Worm (Caenorhabditis elegans) whole organism, L3 larva: ENCODE measurements around the gene K01A11.3.
A peak's percentile ranks its signal among the peaks of the same experiment; 100 is the strongest.

ENCODE experiments used
- R02D3.7 ChIP-seq: fragments of 150-350 bp; optimal IDR thresholded peaks from 2 replicates; lab custom pipeline; 2014; ENCODE audit warnings: missing biosample characterization, missing genetic modification characterization
- ama-1 ChIP-seq: fragments of 150-350 bp; optimal IDR thresholded peaks from 2 replicates; lab custom pipeline; 2018
- ceh-28 ChIP-seq: fragments of 150-350 bp; optimal IDR thresholded peaks from 2 replicates; lab custom pipeline; 2014; ENCODE audit warnings: missing biosample characterization, missing genetic modification reagents, missing genetic modification characterization
- daf-12 ChIP-seq: fragments of 150-350 bp; optimal IDR thresholded peaks from 2 replicates; lab custom pipeline; 2014; ENCODE audit warnings: missing biosample characterization, missing genetic modification reagents, missing genetic modification characterization
- egl-27 ChIP-seq: sonication (generic microtip); optimal IDR thresholded peaks from 4 replicates; lab custom pipeline; 2017; ENCODE audit warnings: missing biosample characterization, missing genetic modification reagents, missing genetic modification characterization
- egl-5 ChIP-seq: fragments of 150-350 bp; optimal IDR thresholded peaks from 2 replicates; lab custom pipeline; 2017; ENCODE audit warnings: missing biosample characterization, missing genetic modification reagents, missing genetic modification characterization, inconsistent platforms
- elt-2 ChIP-seq: sonication (generic microtip); optimal IDR thresholded peaks from 2 replicates; lab custom pipeline; 2016; ENCODE audit warnings: missing genetic modification reagents, mild to moderate bottlenecking, missing genetic modification characterization, missing compliant biosample characterization
- eor-1 ChIP-seq, 2 experiments: fragments of 150-350 bp; optimal IDR thresholded peaks; 2 replicates each; lab custom pipeline; 2014 to 2018; ENCODE audit warnings: missing biosample characterization in 2 of 2, missing genetic modification characterization in 2 of 2
- fkh-10 ChIP-seq: sonication (generic microtip); optimal IDR thresholded peaks from 2 replicates; lab custom pipeline; 2017; ENCODE audit warnings: missing biosample characterization, missing genetic modification reagents, missing genetic modification characterization
- fos-1 ChIP-seq: fragments of 150-350 bp; optimal IDR thresholded peaks from 2 replicates; lab custom pipeline; 2014; ENCODE audit warnings: missing biosample characterization, missing genetic modification characterization
- hmg-11 ChIP-seq: sonication (generic microtip); optimal IDR thresholded peaks from 2 replicates; lab custom pipeline; 2016; ENCODE audit warnings: missing genetic modification characterization, missing compliant biosample characterization
- jun-1 ChIP-seq: fragments of 150-350 bp; optimal IDR thresholded peaks from 2 replicates; lab custom pipeline; 2014; ENCODE audit warnings: missing biosample characterization, missing genetic modification reagents, missing genetic modification characterization
- lin-15B ChIP-seq: fragments of 150-350 bp; optimal IDR thresholded peaks from 2 replicates; lab custom pipeline; 2014; ENCODE audit warnings: missing biosample characterization, missing genetic modification characterization
- lsy-12 ChIP-seq: sonication (generic microtip); optimal IDR thresholded peaks from 2 replicates; lab custom pipeline; 2016; ENCODE audit warnings: mild to moderate bottlenecking, missing genetic modification characterization, missing compliant biosample characterization
- mml-1 ChIP-seq: fragments of 150-350 bp; sonication (generic microtip); optimal IDR thresholded peaks from 3 replicates; lab custom pipeline; 2014; ENCODE audit warnings: missing biosample characterization, missing genetic modification characterization
- nfya-1 ChIP-seq: sonication (generic microtip); optimal IDR thresholded peaks from 2 replicates; lab custom pipeline; 2017; ENCODE audit warnings: missing genetic modification characterization, mild to moderate bottlenecking, missing compliant biosample characterization, antibody characterized with exemption, moderate library complexity; ENCODE audit not compliant: insufficient read depth
- nhr-11 ChIP-seq: fragments of 150-350 bp; optimal IDR thresholded peaks from 2 replicates; lab custom pipeline; 2014; ENCODE audit warnings: missing biosample characterization, missing genetic modification characterization
- nhr-237 ChIP-seq: fragments of 150-350 bp; optimal IDR thresholded peaks from 2 replicates; lab custom pipeline; 2014; ENCODE audit warnings: missing biosample characterization, missing genetic modification characterization
- nhr-25 ChIP-seq: sonication (generic microtip); optimal IDR thresholded peaks from 2 replicates; lab custom pipeline; 2017; ENCODE audit warnings: missing biosample characterization, missing genetic modification characterization
- nhr-28 ChIP-seq: fragments of 150-350 bp; optimal IDR thresholded peaks from 2 replicates; lab custom pipeline; 2014; ENCODE audit warnings: missing biosample characterization, missing genetic modification characterization
- nhr-43 ChIP-seq: sonication (generic microtip); optimal IDR thresholded peaks from 2 replicates; lab custom pipeline; 2016; ENCODE audit warnings: mild to moderate bottlenecking, missing genetic modification characterization, missing compliant biosample characterization; ENCODE audit not compliant: poor library complexity, severe bottlenecking
- nhr-67 ChIP-seq: fragments of 150-350 bp; optimal IDR thresholded peaks from 2 replicates; lab custom pipeline; 2014; ENCODE audit warnings: missing biosample characterization, missing genetic modification characterization
- nhr-77 ChIP-seq: fragments of 150-350 bp; optimal IDR thresholded peaks from 2 replicates; lab custom pipeline; 2014; ENCODE audit warnings: missing biosample characterization, missing genetic modification characterization
- pha-4 ChIP-seq: fragments of 150-350 bp; optimal IDR thresholded peaks from 2 replicates; lab custom pipeline; 2014; ENCODE audit warnings: missing biosample characterization, missing genetic modification reagents, missing genetic modification characterization
- pqm-1 ChIP-seq: fragments of 150-350 bp; optimal IDR thresholded peaks from 2 replicates; lab custom pipeline; 2017; ENCODE audit warnings: missing biosample characterization, missing genetic modification characterization, inconsistent platforms
- sea-2 ChIP-seq: fragments of 150-350 bp; sonication (generic microtip); optimal IDR thresholded peaks from 4 replicates; lab custom pipeline; 2014; ENCODE audit warnings: missing biosample characterization, missing genetic modification reagents, missing genetic modification characterization
- skn-1 ChIP-seq: fragments of 150-350 bp; optimal IDR thresholded peaks from 2 replicates; lab custom pipeline; 2014; ENCODE audit warnings: missing biosample characterization, missing genetic modification characterization
- snpc-4 ChIP-seq: fragments of 150-350 bp; optimal IDR thresholded peaks from 2 replicates; lab custom pipeline; 2014; ENCODE audit warnings: missing biosample characterization, missing genetic modification characterization
- tbx-2 ChIP-seq: sonication (generic microtip); optimal IDR thresholded peaks from 2 replicates; lab custom pipeline; 2016; ENCODE audit warnings: mild to moderate bottlenecking, missing genetic modification characterization, missing compliant biosample characterization
- unc-62 ChIP-seq: fragments of 150-350 bp; sonication (generic microtip); optimal IDR thresholded peaks from 4 replicates; lab custom pipeline; 2014; ENCODE audit warnings: missing biosample characterization, missing genetic modification reagents, missing genetic modification characterization
- zag-1 ChIP-seq: fragments of 150-350 bp; optimal IDR thresholded peaks from 2 replicates; lab custom pipeline; 2014; ENCODE audit warnings: missing biosample characterization, missing genetic modification characterization
- ztf-11 ChIP-seq: fragments of 150-350 bp; optimal IDR thresholded peaks from 2 replicates; lab custom pipeline; 2014; ENCODE audit warnings: missing biosample characterization, missing genetic modification characterization
- ztf-4 ChIP-seq: fragments of 150-350 bp; optimal IDR thresholded peaks from 2 replicates; lab custom pipeline; 2014; ENCODE audit warnings: missing biosample characterization, missing genetic modification characterization

K01A11.3 gene

DNA sequence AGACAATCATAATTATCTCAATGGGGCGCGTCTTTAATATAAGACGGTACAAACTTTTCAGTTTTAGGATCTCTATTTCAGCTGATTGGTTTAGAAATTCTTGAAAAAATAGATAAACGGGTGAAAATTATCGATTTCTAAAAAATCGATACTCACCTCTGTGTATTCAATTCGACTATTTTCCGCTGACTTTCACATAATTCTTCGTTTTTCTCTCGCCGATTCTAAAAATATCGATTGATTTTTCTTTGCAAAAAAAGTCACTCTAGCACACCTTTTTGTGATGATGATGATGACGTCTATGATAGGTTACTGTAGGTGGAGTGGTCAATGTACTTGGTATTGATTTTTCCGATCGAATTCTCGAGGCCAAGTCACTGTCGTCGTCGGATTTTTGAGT, 22.7 kb downstream of the K01A11.3 start:
- TF ChIP-seq eor-1 (tag; optimal IDR thresholded peaks at IDR 0.05; lab: Kevin White, UChicago) = no peak
- TF ChIP-seq ceh-28 (tag; lab: Kevin White, UChicago) = peak; percentile 76

DNA sequence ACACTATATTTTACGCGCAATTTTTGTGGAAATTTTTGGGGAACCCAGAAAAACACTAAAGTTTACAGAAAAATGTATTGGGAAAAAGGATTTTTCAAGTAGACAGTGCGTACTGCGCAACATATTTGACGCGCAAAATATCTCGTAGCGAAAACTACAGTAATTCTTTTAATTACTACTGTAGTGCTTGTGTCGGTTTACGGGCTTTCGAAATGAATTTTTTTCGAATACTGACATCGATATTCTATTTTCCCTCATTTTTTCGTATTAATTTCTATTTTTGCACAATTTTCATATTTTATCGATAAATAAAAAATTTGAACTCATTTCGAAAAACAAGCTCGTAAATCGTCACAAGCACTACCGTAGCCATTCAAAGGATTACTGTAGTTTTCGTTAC, 23.8 kb downstream of the K01A11.3 start:
- TF ChIP-seq pha-4 (no peak), tbx-2 (tag; lab: Kevin White, UChicago) (no peak), egl-5 (no peak), jun-1 (no peak), nhr-237 (tag; lab: Kevin White, UChicago) (no peak), zag-1 (tag; lab: Kevin White, UChicago) (no peak), skn-1 (tag; lab: Kevin White, UChicago) (no peak)

DNA sequence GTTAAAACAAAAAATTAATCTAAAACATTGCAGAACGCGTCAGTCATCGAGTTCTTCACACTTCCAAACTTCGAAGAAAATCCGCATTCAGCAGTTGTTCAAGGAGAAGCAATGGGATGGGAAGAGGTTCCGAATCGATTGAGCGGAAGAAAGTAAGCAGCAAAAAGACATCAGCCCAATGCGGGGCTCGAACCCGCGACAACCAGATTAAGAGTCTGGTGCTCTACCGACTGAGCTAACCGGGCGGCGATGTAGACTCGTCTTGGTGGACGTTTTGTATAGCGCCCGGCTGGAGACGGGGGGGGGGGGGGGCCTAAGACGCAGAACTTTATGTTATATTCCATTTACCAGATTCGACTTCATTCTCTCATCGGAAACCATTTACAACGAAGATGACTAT, 25.7 kb downstream of the K01A11.3 start:
- TF ChIP-seq nhr-67 (tag; lab: Kevin White, UChicago) = no peak
- TF ChIP-seq ama-1 = no peak
- no peak for TF ChIP-seq nhr-43
- no peak for TF ChIP-seq R02D3.7 (tag; lab: Kevin White, UChicago)
- TF ChIP-seq skn-1 (tag; lab: Kevin White, UChicago) = no peak
- no peak for TF ChIP-seq fos-1 (tag; lab: Kevin White, UChicago)
- no peak for TF ChIP-seq jun-1
- TF ChIP-seq sea-2 (GFP tag; lab: Kevin White, UChicago) = no peak
- peak; percentile 2 for TF ChIP-seq elt-2 (tag; lab: Kevin White, UChicago)
- TF ChIP-seq hmg-11 (tag; lab: Kevin White, UChicago) = no peak
- peak; percentile 12 for TF ChIP-seq nfya-1
- no peak for TF ChIP-seq zag-1 (tag; lab: Kevin White, UChicago)
- TF ChIP-seq egl-27 (tag; lab: Kevin White, UChicago) = no peak
- TF ChIP-seq nhr-11 (tag; lab: Kevin White, UChicago) = no peak

DNA sequence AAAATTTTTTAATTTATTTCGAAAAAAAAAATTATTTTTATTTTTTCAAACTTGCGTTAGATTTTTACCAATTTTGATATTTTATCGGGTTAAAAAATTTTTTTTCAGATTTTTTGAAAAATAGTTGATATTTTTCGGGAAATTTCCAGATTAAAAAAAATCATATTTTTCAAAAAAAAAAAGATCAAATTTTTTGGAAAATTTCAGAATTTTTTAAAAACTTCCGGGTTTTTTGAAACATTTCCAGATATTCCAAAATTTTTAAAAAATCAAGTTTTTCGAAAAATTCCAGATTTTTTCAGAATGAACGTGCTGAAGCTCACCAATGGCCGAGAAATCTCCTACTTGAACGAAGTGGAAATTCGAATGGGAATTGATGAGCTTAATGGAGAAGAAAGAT, 27.0 kb downstream of the K01A11.3 start, which contains the start of gene metl-18:
metl-18 (plus strand) TSS at position 301 of the 400 bp plus-strand sequence.
- TF ChIP-seq lsy-12 (tag; lab: Kevin White, UChicago) (no peak), R02D3.7 (tag; lab: Kevin White, UChicago) (no peak), egl-27 (tag; lab: Kevin White, UChicago) (no peak), eor-1 (tag; optimal IDR thresholded peaks at IDR 0.05; lab: Kevin White, UChicago) (no peak), snpc-4 (tag; lab: Kevin White, UChicago) (no peak), pqm-1 (tag; lab: Kevin White, UChicago) (no peak), ztf-4 (tag; lab: Kevin White, UChicago) (no peak), mml-1 (tag; lab: Kevin White, UChicago) (no peak), daf-12 (tag; lab: Kevin White, UChicago) (no peak), nhr-43 (no peak), unc-62 (GFP tag; lab: Kevin White, UChicago) (no peak), ztf-11 (tag; lab: Kevin White, UChicago) (no peak), skn-1 (tag; lab: Kevin White, UChicago) (no peak), lin-15B (no peak), fkh-10 (GFP tag; lab: Kevin White, UChicago) (no peak), ceh-28 (tag; lab: Kevin White, UChicago) (no peak), nhr-25 (no peak), zag-1 (tag; lab: Kevin White, UChicago) (no peak)

DNA sequence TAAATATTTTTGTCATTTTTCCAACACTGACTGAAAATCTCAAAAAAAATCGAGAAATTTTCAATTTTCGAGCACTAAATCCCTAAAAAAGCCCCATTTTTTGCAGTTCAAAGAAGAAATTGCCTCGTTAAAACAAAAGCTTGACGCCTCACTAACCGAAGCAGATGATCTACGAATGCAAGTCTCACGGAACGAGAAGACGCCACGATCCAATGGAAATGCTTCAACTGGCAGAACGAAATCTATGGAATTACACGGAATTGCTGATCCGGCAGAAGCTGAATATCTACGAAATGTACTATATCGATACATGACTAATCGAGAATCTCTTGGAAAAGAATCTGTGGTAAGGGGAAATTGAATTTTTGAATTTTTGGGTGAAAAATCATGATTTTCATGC, 28.5 kb downstream of the K01A11.3 start:
- TF ChIP-seq unc-62 (GFP tag; lab: Kevin White, UChicago) (no peak), nhr-28 (tag; lab: Kevin White, UChicago) (no peak), ama-1 (no peak), R02D3.7 (tag; lab: Kevin White, UChicago) (no peak), nhr-77 (tag; lab: Kevin White, UChicago) (no peak), eor-1 (tag; optimal IDR thresholded peaks at IDR 0.05; lab: Kevin White, UChicago) (no peak), pqm-1 (tag; lab: Kevin White, UChicago) (no peak), nhr-11 (tag; lab: Kevin White, UChicago) (no peak)
